Worm (Caenorhabditis elegans) whole organism, L1 larva: Measurements from ENCODE around the gene srbc-43.

Source experiments
- C16A3.4 ChIP-seq: fragments of 150-350 bp; optimal IDR thresholded peaks from 2 replicates; lab custom pipeline; 2014; ENCODE audit warnings: missing biosample characterization, missing genetic modification characterization
- F16B12.6 ChIP-seq: fragments of 150-350 bp; optimal IDR thresholded peaks from 2 replicates; lab custom pipeline; 2014; ENCODE audit warnings: missing biosample characterization, missing genetic modification characterization
- Y116A8C.19 ChIP-seq: sonication (generic microtip); optimal IDR thresholded peaks from 2 replicates; lab custom pipeline; 2016; ENCODE audit warnings: missing compliant biosample characterization, missing genetic modification characterization, borderline replicate concordance
- aha-1 ChIP-seq: fragments of 150-350 bp; optimal IDR thresholded peaks from 2 replicates; lab custom pipeline; 2014; ENCODE audit warnings: missing biosample characterization, missing genetic modification characterization
- ama-1 ChIP-seq: fragments of 150-350 bp; optimal IDR thresholded peaks from 2 replicates; lab custom pipeline; 2014
- blmp-1 ChIP-seq: fragments of 150-350 bp; optimal IDR thresholded peaks from 2 replicates; lab custom pipeline; 2014; ENCODE audit warnings: missing biosample characterization, missing genetic modification characterization
- ceh-8 ChIP-seq: fragments of 200-800 bp; sonication (Bioruptor generic); optimal IDR thresholded peaks from 2 replicates; lab custom pipeline; 2018; ENCODE audit warnings: mild to moderate bottlenecking, missing genetic modification characterization, moderate library complexity, missing compliant biosample characterization
- ceh-82 ChIP-seq, 3 experiments: fragments of 150-350 bp in 1 of 3; sonication (generic microtip) in 2 of 3; optimal IDR thresholded peaks; 2 replicates each; lab custom pipeline; 2014 to 2017; ENCODE audit warnings: missing biosample characterization in 3 of 3, missing genetic modification characterization in 3 of 3
- ceh-88 ChIP-seq: fragments of 200-800 bp; sonication (Bioruptor generic); IDR thresholded peaks from 2 replicates; pipeline ENCODE4 v1.3.6; 2022; ENCODE audit warnings: missing genetic modification characterization, missing compliant biosample characterization
- ces-1 ChIP-seq: fragments of 150-350 bp; optimal IDR thresholded peaks from 2 replicates; lab custom pipeline; 2014; ENCODE audit warnings: missing biosample characterization, missing genetic modification reagents, missing genetic modification characterization
- dpl-1 ChIP-seq, 3 experiments: fragments of 150-350 bp in 2 of 3; sonication (generic microtip) in 1 of 3; optimal IDR thresholded peaks; 2 replicates each; lab custom pipeline; 2014 to 2017; ENCODE audit warnings: missing biosample characterization in 3 of 3, missing genetic modification characterization in 3 of 3, missing genetic modification reagents in 3 of 3
- efl-1 ChIP-seq, 4 experiments: fragments of 150-350 bp; optimal IDR thresholded peaks in 3 of 4; peaks in 1 of 4; 1 replicate in 1 of 4; 2 replicates in 3 of 4; lab custom pipeline; 2014; ENCODE audit warnings: missing biosample characterization in 2 of 4, missing genetic modification characterization in 2 of 4, missing genetic modification reagents in 2 of 4
- elt-2 ChIP-seq: sonication (generic microtip); optimal IDR thresholded peaks from 2 replicates; lab custom pipeline; 2016; ENCODE audit warnings: missing genetic modification characterization, mild to moderate bottlenecking, inconsistent platforms, missing compliant biosample characterization, missing genetic modification reagents
- ets-5 ChIP-seq: fragments of 200-800 bp; sonication (Bioruptor generic); IDR thresholded peaks from 2 replicates; pipeline ENCODE4 v1.3.6; 2022; ENCODE audit warnings: missing genetic modification characterization, missing compliant biosample characterization
- fkh-10 ChIP-seq: sonication (generic microtip); optimal IDR thresholded peaks from 2 replicates; lab custom pipeline; 2017; ENCODE audit warnings: missing biosample characterization, missing genetic modification reagents, missing genetic modification characterization
- hlh-17 ChIP-seq: fragments of 200-800 bp; sonication (Bioruptor generic); optimal IDR thresholded peaks from 2 replicates; lab custom pipeline; 2018; ENCODE audit warnings: missing genetic modification characterization, mild to moderate bottlenecking, missing compliant biosample characterization, moderate library complexity, borderline replicate concordance
- irx-1 ChIP-seq: sonication (generic microtip); optimal IDR thresholded peaks from 2 replicates; lab custom pipeline; 2016; ENCODE audit warnings: missing genetic modification characterization, missing compliant biosample characterization
- isw-1 ChIP-seq: fragments of 200-800 bp; sonication (Bioruptor generic); IDR thresholded peaks from 2 replicates; pipeline ENCODE4 v1.3.6; 2022; ENCODE audit warnings: missing genetic modification characterization, missing compliant biosample characterization
- lin-13 ChIP-seq: fragments of 150-350 bp; optimal IDR thresholded peaks from 2 replicates; lab custom pipeline; 2014; ENCODE audit warnings: missing biosample characterization, missing genetic modification reagents, missing genetic modification characterization
- lin-14 ChIP-seq: fragments of 200-800 bp; sonication (Bioruptor generic); optimal IDR thresholded peaks from 2 replicates; lab custom pipeline; 2018; ENCODE audit warnings: mild to moderate bottlenecking, missing genetic modification characterization, moderate library complexity, missing compliant biosample characterization
- lir-3 ChIP-seq: sonication (generic microtip); optimal IDR thresholded peaks from 2 replicates; lab custom pipeline; 2016; ENCODE audit warnings: mild to moderate bottlenecking, missing genetic modification characterization, moderate library complexity, missing compliant biosample characterization; ENCODE audit not compliant: poor library complexity
- lsy-2 ChIP-seq, 2 experiments: fragments of 150-350 bp; optimal IDR thresholded peaks; 2 replicates each; lab custom pipeline; 2014; ENCODE audit warnings: missing biosample characterization in 2 of 2, missing genetic modification characterization in 2 of 2
- mep-1 ChIP-seq: fragments of 150-350 bp; optimal IDR thresholded peaks from 2 replicates; lab custom pipeline; 2014; ENCODE audit warnings: missing biosample characterization, missing genetic modification characterization
- nhr-47 ChIP-seq: sonication (generic microtip); optimal IDR thresholded peaks from 2 replicates; lab custom pipeline; 2016; ENCODE audit warnings: mild to moderate bottlenecking, missing genetic modification characterization, moderate library complexity, missing compliant biosample characterization
- nhr-71 ChIP-seq: sonication (generic microtip); optimal IDR thresholded peaks from 2 replicates; lab custom pipeline; 2016; ENCODE audit warnings: mild to moderate bottlenecking, missing genetic modification characterization, moderate library complexity, missing compliant biosample characterization
- nhr-76 ChIP-seq: sonication (generic microtip); optimal IDR thresholded peaks from 2 replicates; lab custom pipeline; 2017; ENCODE audit warnings: missing biosample characterization, missing genetic modification characterization
- nhr-77 ChIP-seq: fragments of 150-350 bp; optimal IDR thresholded peaks from 2 replicates; lab custom pipeline; 2014; ENCODE audit warnings: missing biosample characterization, missing genetic modification characterization
- nhr-84 ChIP-seq: sonication (generic microtip); optimal IDR thresholded peaks from 2 replicates; lab custom pipeline; 2017; ENCODE audit warnings: missing biosample characterization, missing genetic modification characterization
- nhr-85 ChIP-seq: sonication (generic microtip); peaks from one replicate; lab custom pipeline; 2016; ENCODE audit warnings: missing genetic modification characterization, inconsistent platforms, missing compliant biosample characterization
- nhr-90 ChIP-seq: sonication (generic microtip); optimal IDR thresholded peaks from 2 replicates; lab custom pipeline; 2016; ENCODE audit warnings: mild to moderate bottlenecking, missing genetic modification characterization, missing compliant biosample characterization; ENCODE audit not compliant: poor library complexity
- pag-3 ChIP-seq: sonication (generic microtip); optimal IDR thresholded peaks from 2 replicates; lab custom pipeline; 2017; ENCODE audit warnings: missing genetic modification characterization, mild to moderate bottlenecking, missing compliant biosample characterization, antibody characterized with exemption, borderline replicate concordance; ENCODE audit not compliant: insufficient read depth
- pqm-1 ChIP-seq: sonication (generic microtip); optimal IDR thresholded peaks from 3 replicates; lab custom pipeline; 2017; ENCODE audit warnings: missing biosample characterization, missing genetic modification characterization
- rnt-1 ChIP-seq: sonication (generic microtip); optimal IDR thresholded peaks from 2 replicates; lab custom pipeline; 2016; ENCODE audit warnings: mild to moderate bottlenecking, missing genetic modification characterization, moderate library complexity, missing compliant biosample characterization
- snpc-4 ChIP-seq: fragments of 150-350 bp; optimal IDR thresholded peaks from 2 replicates; lab custom pipeline; 2014; ENCODE audit warnings: missing biosample characterization, missing genetic modification characterization
- snu-23 ChIP-seq: sonication (generic microtip); optimal IDR thresholded peaks from 2 replicates; lab custom pipeline; 2016; ENCODE audit warnings: missing genetic modification characterization, missing compliant biosample characterization
- sptf-1 ChIP-seq: fragments of 150-350 bp; optimal IDR thresholded peaks from 2 replicates; lab custom pipeline; 2014; ENCODE audit warnings: missing biosample characterization, missing genetic modification characterization
- swsn-7 ChIP-seq: sonication (generic microtip); optimal IDR thresholded peaks from 2 replicates; lab custom pipeline; 2016; ENCODE audit warnings: missing genetic modification characterization, missing compliant biosample characterization
- unc-30 ChIP-seq: sonication (generic microtip); optimal IDR thresholded peaks from 2 replicates; lab custom pipeline; 2017; ENCODE audit warnings: missing biosample characterization, missing genetic modification characterization
- unc-62 ChIP-seq: fragments of 150-350 bp; optimal IDR thresholded peaks from 2 replicates; lab custom pipeline; 2014; ENCODE audit warnings: missing biosample characterization, missing genetic modification reagents, missing genetic modification characterization
- ztf-11 ChIP-seq, 2 experiments: sonication (generic microtip); optimal IDR thresholded peaks; 2 replicates each; lab custom pipeline; 2016 to 2017; ENCODE audit warnings: missing genetic modification characterization in 2 of 2, missing biosample characterization in 1 of 2, missing compliant biosample characterization in 1 of 2

The srbc-43 gene

DNA sequence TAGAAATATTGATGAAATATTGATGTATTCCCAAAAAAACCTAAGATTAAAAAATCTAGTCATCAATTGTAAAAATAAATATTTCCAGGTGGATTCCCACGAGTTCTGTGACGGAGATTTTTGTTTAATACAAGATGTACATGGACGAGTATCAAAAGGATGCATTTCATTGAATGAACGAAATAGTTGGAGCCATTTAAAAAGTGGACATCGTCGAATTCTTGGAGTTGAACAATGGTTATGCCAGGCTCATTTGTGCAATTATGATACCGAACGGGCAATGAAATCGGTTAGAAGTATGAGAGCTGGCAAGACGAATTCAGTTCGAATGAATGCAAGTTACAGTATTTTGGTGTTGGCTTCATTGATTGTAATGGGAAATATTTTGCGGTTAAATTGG, 40.8 kb downstream of the srbc-43 start:
- no peak for TF ChIP-seq pqm-1 (tag; lab: Kevin White, UChicago)
- TF ChIP-seq unc-62 (GFP tag; lab: Kevin White, UChicago), result no peak
- no peak for TF ChIP-seq C16A3.4 (tag; lab: Kevin White, UChicago)
- no peak for TF ChIP-seq ceh-82 (tag; optimal IDR thresholded peaks at IDR 0.05; lab: Kevin White, UChicago)
- TF ChIP-seq nhr-71 (tag; lab: Kevin White, UChicago), result no peak
- no peak for TF ChIP-seq irx-1

DNA sequence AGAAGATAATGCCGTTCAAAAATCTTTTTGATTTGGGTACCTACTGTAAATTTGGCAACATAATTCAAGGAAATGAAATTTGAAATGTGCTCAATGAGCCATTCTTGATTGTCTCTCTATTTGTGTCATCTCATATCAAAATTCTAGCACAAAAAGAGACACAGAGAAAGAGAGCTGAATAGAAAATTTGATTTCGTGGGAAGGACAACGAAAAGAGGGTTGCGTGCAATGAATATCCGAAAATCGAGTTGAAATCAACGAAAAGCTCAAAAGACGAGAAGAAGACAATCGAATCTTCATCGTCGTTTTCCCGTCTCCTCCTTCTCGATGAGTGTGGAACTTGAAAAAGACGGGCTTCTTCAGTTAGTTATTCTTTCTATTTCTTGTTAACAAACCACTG, 42.5 kb downstream of the srbc-43 start, which contains the start of gene C15C8.5:
C15C8.5 (plus strand) TSS at position 152 of the 400 bp plus-strand sequence.
- TF ChIP-seq lin-14 (GFP tag; lab: Kevin White, UChicago) (peak; percentile 36), fkh-10 (GFP tag; lab: Kevin White, UChicago) (peak; percentile 93), ces-1 (GFP tag; lab: Kevin White, UChicago) (peak; percentile 43), nhr-77 (no peak)

DNA sequence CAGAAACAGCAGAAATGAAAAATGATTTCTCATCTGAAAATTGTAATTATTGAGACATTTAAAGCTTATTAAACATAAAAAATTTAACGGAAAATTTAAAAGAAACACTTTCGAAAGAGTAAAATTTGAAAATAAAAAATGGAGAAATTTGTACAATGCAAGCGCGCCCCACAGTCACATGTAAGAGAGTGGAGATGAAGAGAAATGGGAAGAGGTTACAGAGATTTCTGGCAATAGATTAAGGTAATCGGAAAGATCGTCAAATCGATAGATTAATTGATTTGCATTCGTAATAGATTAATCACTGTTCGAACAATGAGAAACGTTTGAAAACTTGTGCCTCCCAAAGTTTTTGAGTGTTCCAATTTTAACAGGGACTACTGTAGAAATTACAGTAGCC, 42.9 kb downstream of the srbc-43 start, which contains the start of gene C15C8.4:
C15C8.4 (minus strand) TSS at position 33 of the 400 bp plus-strand sequence.
- peak in 1 of 3 experiments; percentile 40 for TF ChIP-seq dpl-1 (GFP tag; optimal IDR thresholded peaks at IDR 0.05; lab: Kevin White, UChicago)
- peak; percentile 12 for TF ChIP-seq rnt-1
- no peak for TF ChIP-seq ztf-11 (tag; optimal IDR thresholded peaks at IDR 0.05; lab: Kevin White, UChicago)
- TF ChIP-seq efl-1 (optimal IDR thresholded peaks at IDR 0.05; lab: Kevin White, UChicago), result peak; percentile 15 to 20
- TF ChIP-seq efl-1 (GFP tag; optimal IDR thresholded peaks at IDR 0.05 in 1 of 2; lab: Kevin White, UChicago), result peak; percentile 12 to 85
- TF ChIP-seq lsy-2 (tag; optimal IDR thresholded peaks at IDR 0.05; lab: Kevin White, UChicago), result peak in 1 of 2 experiments; percentile 50
- peak; percentile 74 for TF ChIP-seq blmp-1 (tag; lab: Kevin White, UChicago)
- TF ChIP-seq ceh-8 (GFP tag; lab: Kevin White, UChicago), result no peak
- peak; percentile 37 for TF ChIP-seq mep-1 (tag; lab: Kevin White, UChicago)
- peak; percentile 9 for TF ChIP-seq lin-13
- TF ChIP-seq aha-1 (tag; lab: Kevin White, UChicago), result no peak

- no peak for TF ChIP-seq lir-3 (tag; lab: Kevin White, UChicago)
- TF ChIP-seq pqm-1 (tag; lab: Kevin White, UChicago), result peak; percentile 52
- no peak for TF ChIP-seq blmp-1 (tag; lab: Kevin White, UChicago)
- TF ChIP-seq elt-2 (tag; lab: Kevin White, UChicago), result peak; percentile 75
These were observed 45.3 kb downstream of the srbc-43 start, which contains the start of gene C15C8.7 for ce11 chrV:12744979-12745378. Gene C15C8.7 (minus strand): TSS chrV:12745050.

ce11 chrV:12743778-12744502, 46.4 kb downstream of the srbc-43 start:
- TF ChIP-seq nhr-76 (tag; lab: Kevin White, UChicago) (no peak), snpc-4 (tag; lab: Kevin White, UChicago) (no peak), Y116A8C.19 (tag; lab: Kevin White, UChicago) (no peak), ama-1 (lab: Kevin White, UChicago) (no peak), ets-5 (GFP tag; lab: Robert Waterston, UW) (no peak), nhr-85 (tag; lab: Kevin White, UChicago) (no peak), pqm-1 (tag; lab: Kevin White, UChicago) (peak; percentile 12), lin-14 (GFP tag; lab: Kevin White, UChicago) (no peak), swsn-7 (tag; lab: Kevin White, UChicago) (no peak), elt-2 (tag; lab: Kevin White, UChicago) (peak; percentile 28)

DNA sequence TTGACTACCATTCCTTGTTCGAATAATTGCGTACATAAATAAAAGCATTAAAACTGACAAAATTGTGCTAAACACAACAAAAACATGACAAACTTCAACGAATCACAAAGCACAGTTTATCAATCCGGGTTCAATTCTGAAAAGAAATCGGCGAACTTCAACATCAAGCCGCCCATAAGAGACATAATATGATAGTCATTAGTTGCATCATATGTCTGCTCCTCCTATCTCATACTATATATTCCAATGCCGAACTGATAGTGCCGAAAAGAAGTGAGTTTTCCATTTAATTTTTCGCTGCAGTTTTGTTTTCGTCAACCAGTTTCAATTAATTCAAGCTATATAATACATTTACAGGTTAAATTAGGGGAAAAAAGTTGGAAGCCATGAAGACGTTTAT, 48.6 kb downstream of the srbc-43 start, which contains the start of gene hrg-7:
hrg-7 (plus strand) TSS at position 358 of the 400 bp plus-strand sequence.
- TF ChIP-seq fkh-10 (GFP tag; lab: Kevin White, UChicago) (no peak), unc-62 (GFP tag; lab: Kevin White, UChicago) (no peak), hlh-17 (GFP tag; lab: Kevin White, UChicago) (no peak), pag-3 (tag; lab: Kevin White, UChicago) (no peak), nhr-85 (tag; lab: Kevin White, UChicago) (no peak), unc-30 (no peak), nhr-47 (tag; lab: Kevin White, UChicago) (no peak), nhr-90 (peak; percentile 12), ceh-88 (GFP tag; lab: Robert Waterston, UW) (no peak), F16B12.6 (tag; lab: Kevin White, UChicago) (no peak), sptf-1 (tag; lab: Kevin White, UChicago) (no peak), isw-1 (no peak), aha-1 (tag; lab: Kevin White, UChicago) (no peak), nhr-77 (no peak), nhr-84 (tag; lab: Kevin White, UChicago) (no peak), ceh-82 (tag; optimal IDR thresholded peaks at IDR 0.05; lab: Kevin White, UChicago) (no peak), snu-23 (GFP tag; lab: Kevin White, UChicago) (no peak)
